Worm (Caenorhabditis elegans) whole organism, L4 larva: Measurements from ENCODE around the gene dcap-1.

Source experiments
- F10B5.3 ChIP-seq: sonication (generic microtip); optimal IDR thresholded peaks from 2 replicates; lab custom pipeline; 2016; ENCODE audit warnings: mild to moderate bottlenecking, missing genetic modification characterization, missing compliant biosample characterization
- F37D6.2 ChIP-seq: sonication (generic microtip); optimal IDR thresholded peaks from 2 replicates; lab custom pipeline; 2016; ENCODE audit warnings: mild to moderate bottlenecking, missing genetic modification characterization, missing compliant biosample characterization
- F49E8.2 ChIP-seq: sonication (generic microtip); optimal IDR thresholded peaks from 2 replicates; lab custom pipeline; 2016; ENCODE audit warnings: missing compliant biosample characterization, mild to moderate bottlenecking, missing genetic modification characterization, borderline replicate concordance
- T26A8.4 ChIP-seq: fragments of 200-800 bp; sonication (Bioruptor generic); IDR thresholded peaks from 2 replicates; pipeline ENCODE4 v1.3.6; 2022; ENCODE audit warnings: missing genetic modification characterization, missing compliant biosample characterization
- Y105C5A.15 ChIP-seq: fragments of 200-800 bp; sonication (Bioruptor generic); IDR thresholded peaks from 2 replicates; pipeline ENCODE4 v1.3.6; 2022; ENCODE audit warnings: missing genetic modification characterization, missing compliant biosample characterization
- Y48G9A.11 ChIP-seq: fragments of 200-800 bp; sonication (Bioruptor generic); IDR thresholded peaks from 2 replicates; pipeline ENCODE4 v1.3.6; 2022; ENCODE audit warnings: missing genetic modification reagents, missing genetic modification characterization, missing compliant biosample characterization
- aha-1 ChIP-seq: fragments of 150-350 bp; peaks from one replicate; lab custom pipeline; 2014; ENCODE audit warnings: missing biosample characterization, missing genetic modification characterization
- ama-1 ChIP-seq: fragments of 150-350 bp; optimal IDR thresholded peaks from 2 replicates; lab custom pipeline; 2014; ENCODE audit warnings: inconsistent platforms, mixed read lengths
- attf-4 ChIP-seq: sonication (generic microtip); optimal IDR thresholded peaks from 3 replicates; lab custom pipeline; 2017; ENCODE audit warnings: missing biosample characterization, missing genetic modification characterization
- ceh-20 ChIP-seq: fragments of 200-800 bp; sonication (Bioruptor generic); IDR thresholded peaks from 2 replicates; pipeline ENCODE4 v1.3.6; 2022; ENCODE audit warnings: missing genetic modification reagents, missing genetic modification characterization, missing compliant biosample characterization
- daf-16 ChIP-seq, 3 experiments: sonication (generic microtip); optimal IDR thresholded peaks; 2 replicates each; lab custom pipeline; 2016 to 2017; ENCODE audit warnings: missing genetic modification characterization in 3 of 3, missing genetic modification reagents in 3 of 3, mild to moderate bottlenecking in 2 of 3, missing compliant biosample characterization in 2 of 3, missing biosample characterization in 1 of 3, moderate library complexity in 1 of 3
- daf-19 ChIP-seq: fragments of 200-800 bp; sonication (Bioruptor generic); conservative IDR thresholded peaks from 2 replicates; pipeline ENCODE4 v1.3.6; 2022; ENCODE audit warnings: missing genetic modification characterization, missing compliant biosample characterization
- daf-8 ChIP-seq: fragments of 200-800 bp; sonication (Bioruptor generic); IDR thresholded peaks from 2 replicates; pipeline ENCODE4 v1.3.6; 2022; ENCODE audit warnings: missing genetic modification characterization, missing compliant biosample characterization
- dmd-6 ChIP-seq: fragments of 200-800 bp; sonication (Bioruptor generic); IDR thresholded peaks from 2 replicates; pipeline ENCODE4 v1.3.6; 2022; ENCODE audit warnings: missing genetic modification reagents, missing genetic modification characterization, missing compliant biosample characterization
- dve-1 ChIP-seq: sonication (generic microtip); optimal IDR thresholded peaks from 2 replicates; lab custom pipeline; 2017; ENCODE audit warnings: antibody characterized with exemption, mild to moderate bottlenecking, missing genetic modification characterization, missing compliant biosample characterization; ENCODE audit not compliant: insufficient read depth
- egl-27 ChIP-seq: sonication (generic microtip); optimal IDR thresholded peaks from 3 replicates; lab custom pipeline; 2017; ENCODE audit warnings: missing biosample characterization, missing genetic modification reagents, missing genetic modification characterization
- hif-1 ChIP-seq, 2 experiments: sonication (generic microtip); optimal IDR thresholded peaks; 2 replicates each; lab custom pipeline; 2016 to 2017; ENCODE audit warnings: missing compliant biosample characterization in 2 of 2, missing genetic modification characterization in 2 of 2, missing genetic modification reagents in 2 of 2, missing genotype in 2 of 2, mild to moderate bottlenecking in 1 of 2
- hlh-11 ChIP-seq: fragments of 200-800 bp; sonication (Bioruptor generic); optimal IDR thresholded peaks from 2 replicates; lab custom pipeline; 2018; ENCODE audit warnings: mild to moderate bottlenecking, missing genetic modification characterization, missing compliant biosample characterization
- hlh-30 ChIP-seq: sonication (generic microtip); optimal IDR thresholded peaks from 2 replicates; lab custom pipeline; 2017; ENCODE audit warnings: antibody characterized with exemption, mild to moderate bottlenecking, missing genetic modification characterization, missing compliant biosample characterization; ENCODE audit not compliant: insufficient read depth
- hmg-1.1 ChIP-seq: fragments of 200-800 bp; sonication (Bioruptor generic); IDR thresholded peaks from 2 replicates; pipeline ENCODE4 v1.3.6; 2022; ENCODE audit warnings: missing genetic modification reagents, missing genetic modification characterization, missing compliant biosample characterization
- lin-38 ChIP-seq: fragments of 200-800 bp; sonication (Bioruptor generic); IDR thresholded peaks from 2 replicates; pipeline ENCODE4 v1.3.6; 2022; ENCODE audit warnings: missing genetic modification reagents, missing genetic modification characterization, missing compliant biosample characterization
- lsy-2 ChIP-seq, 2 experiments: fragments of 150-350 bp in 1 of 2; sonication (generic microtip) in 1 of 2; optimal IDR thresholded peaks; 2 replicates each; lab custom pipeline; 2014 to 2017; ENCODE audit warnings: missing biosample characterization in 2 of 2, missing genetic modification characterization in 2 of 2
- mdl-1 ChIP-seq, 2 experiments: fragments of 150-350 bp in 1 of 2; sonication (generic microtip) in 1 of 2; optimal IDR thresholded peaks; 2 replicates each; lab custom pipeline; 2014 to 2017; ENCODE audit warnings: missing biosample characterization in 2 of 2, missing genetic modification characterization in 2 of 2
- mep-1 ChIP-seq: fragments of 150-350 bp; sonication (generic microtip); optimal IDR thresholded peaks from 3 replicates; lab custom pipeline; 2014; ENCODE audit warnings: missing biosample characterization, missing genetic modification characterization
- mes-2 ChIP-seq: sonication (generic microtip); optimal IDR thresholded peaks from 2 replicates; lab custom pipeline; 2016; ENCODE audit warnings: missing genotype, mild to moderate bottlenecking, missing genetic modification characterization, missing compliant biosample characterization; ENCODE audit not compliant: poor library complexity, severe bottlenecking
- nhr-102 ChIP-seq: sonication (generic microtip); optimal IDR thresholded peaks from 2 replicates; lab custom pipeline; 2016; ENCODE audit warnings: mild to moderate bottlenecking, missing genetic modification characterization, moderate library complexity, missing compliant biosample characterization
- nhr-11 ChIP-seq: fragments of 150-350 bp; optimal IDR thresholded peaks from 2 replicates; lab custom pipeline; 2014; ENCODE audit warnings: missing biosample characterization, missing genetic modification characterization
- nhr-25 ChIP-seq: sonication (generic microtip); optimal IDR thresholded peaks from 2 replicates; lab custom pipeline; 2017; ENCODE audit warnings: missing genetic modification characterization, mild to moderate bottlenecking, missing compliant biosample characterization, antibody characterized with exemption, moderate library complexity, borderline replicate concordance; ENCODE audit not compliant: insufficient read depth
- nhr-28 ChIP-seq: fragments of 150-350 bp; optimal IDR thresholded peaks from 2 replicates; lab custom pipeline; 2014; ENCODE audit warnings: missing biosample characterization, missing genetic modification characterization
- nhr-6 ChIP-seq: fragments of 150-350 bp; optimal IDR thresholded peaks from 2 replicates; lab custom pipeline; 2014; ENCODE audit warnings: missing biosample characterization, missing genetic modification characterization
- pha-4 ChIP-seq, 2 experiments: fragments of 150-350 bp in 1 of 2; fragments of 200-800 bp in 1 of 2; sonication (Bioruptor generic) in 1 of 2; IDR thresholded peaks in 1 of 2; optimal IDR thresholded peaks in 1 of 2; 2 replicates each; pipeline versions ENCODE4 v1.3.6 to Lab custom; 2014 to 2022; ENCODE audit warnings: missing genetic modification characterization in 2 of 2, missing genetic modification reagents in 2 of 2, missing biosample characterization in 1 of 2, missing compliant biosample characterization in 1 of 2
- rbr-2 ChIP-seq: sonication (generic microtip); optimal IDR thresholded peaks from 2 replicates; lab custom pipeline; 2016; ENCODE audit warnings: missing genotype, missing genetic modification characterization, missing compliant biosample characterization
- set-16 ChIP-seq: fragments of 200-800 bp; sonication (Bioruptor generic); IDR thresholded peaks from 2 replicates; pipeline ENCODE4 v1.3.6; 2022; ENCODE audit warnings: missing genetic modification reagents, missing genetic modification characterization, missing compliant biosample characterization
- spr-3 ChIP-seq: fragments of 200-800 bp; sonication (Bioruptor generic); optimal IDR thresholded peaks from 2 replicates; lab custom pipeline; 2018; ENCODE audit warnings: mild to moderate bottlenecking, missing genetic modification characterization, missing compliant biosample characterization
- tra-1 ChIP-seq: fragments of 200-800 bp; sonication (Bioruptor generic); IDR thresholded peaks from 2 replicates; pipeline ENCODE4 v1.3.6; 2022; ENCODE audit warnings: missing genetic modification reagents, missing genetic modification characterization, missing compliant biosample characterization
- unc-130 ChIP-seq: sonication (generic microtip); optimal IDR thresholded peaks from 2 replicates; lab custom pipeline; 2016; ENCODE audit warnings: missing genetic modification reagents, missing genetic modification characterization, missing compliant biosample characterization
- zip-11 ChIP-seq: fragments of 200-800 bp; sonication (Bioruptor generic); IDR thresholded peaks from 2 replicates; pipeline ENCODE4 v1.3.6; 2022; ENCODE audit warnings: missing genetic modification characterization, missing compliant biosample characterization
- ztf-7 ChIP-seq: fragments of 150-350 bp; optimal IDR thresholded peaks from 2 replicates; lab custom pipeline; 2014; ENCODE audit warnings: missing biosample characterization, missing genetic modification characterization

Gene dcap-1

ce11 chrIV:1012447-1012846 is 42.1 kb downstream of the dcap-1 start, which contains the start of gene rbm-39 (continued):
- TF ChIP-seq nhr-25 (peak; percentile 43), dve-1 (tag; lab: Kevin White, UChicago) (peak; percentile 37), hmg-1.1 (GFP tag; lab: Robert Waterston, UW) (peak; percentile 76), mes-2 (peak; percentile 94), Y48G9A.11 (GFP tag; lab: Robert Waterston, UW) (no peak), ceh-20 (GFP tag; lab: Robert Waterston, UW) (0 out of 2 replicates have a peak, but pooled peaks have one; percentile 20), mdl-1 (tag; optimal IDR thresholded peaks at IDR 0.05; lab: Kevin White, UChicago) (peak in 1 of 2 experiments; percentile 76), Y105C5A.15 (0 out of 2 replicates have a peak, but pooled peaks have one; percentile 39), T26A8.4 (GFP tag; lab: Robert Waterston, UW) (peak; percentile 63), nhr-6 (tag; lab: Kevin White, UChicago) (peak; percentile 77), daf-8 (no peak), hif-1 (tag; optimal IDR thresholded peaks at IDR 0.05; lab: Kevin White, UChicago) (peak in 1 of 2 experiments; percentile 95), rbr-2 (tag; lab: Kevin White, UChicago) (peak; percentile 75), attf-4 (tag; lab: Kevin White, UChicago) (no peak), F10B5.3 (tag; lab: Kevin White, UChicago) (peak; percentile 4), spr-3 (GFP tag; lab: Kevin White, UChicago) (peak; percentile 68), pha-4 (GFP tag; IDR thresholded peaks at IDR 0.05; lab: Robert Waterston, UW) (peak; percentile 17; the same call in 1 of the 2 replicates), pha-4 (tag; optimal IDR thresholded peaks at IDR 0.05; lab: Kevin White, UChicago) (no peak), hlh-11 (tag; lab: Kevin White, UChicago) (peak; percentile 77), daf-16 (GFP tag; optimal IDR thresholded peaks at IDR 0.05; lab: Kevin White, UChicago) (peak; percentile 21 to 53), daf-16 (tag; optimal IDR thresholded peaks at IDR 0.05; lab: Kevin White, UChicago) (peak; percentile 55), F37D6.2 (tag; lab: Kevin White, UChicago) (peak; percentile 57), daf-19 (GFP tag; lab: Robert Waterston, UW) (0 out of 2 replicates have a peak, but pooled peaks have one; percentile 39), hlh-30 (peak; percentile 90), unc-130 (GFP tag; lab: Kevin White, UChicago) (peak; percentile 76), lsy-2 (tag; optimal IDR thresholded peaks at IDR 0.05; lab: Kevin White, UChicago) (peak; percentile 58 to 91), nhr-11 (peak; percentile 55), nhr-28 (tag; lab: Kevin White, UChicago) (peak; percentile 36), zip-11 (GFP tag; lab: Robert Waterston, UW) (no peak), ztf-7 (peak; percentile 58), nhr-102 (tag; lab: Kevin White, UChicago) (peak; percentile 53), ama-1 (lab: Kevin White, UChicago) (peak; percentile 90), F49E8.2 (tag; lab: Kevin White, UChicago) (peak; percentile 4), tra-1 (GFP tag; lab: Robert Waterston, UW) (0 out of 2 replicates have a peak, but pooled peaks have one; percentile 41), dmd-6 (GFP tag; lab: Robert Waterston, UW) (peak; percentile 42), lin-38 (GFP tag; lab: Robert Waterston, UW) (peak; percentile 85), mep-1 (peak; percentile 90)

DNA sequence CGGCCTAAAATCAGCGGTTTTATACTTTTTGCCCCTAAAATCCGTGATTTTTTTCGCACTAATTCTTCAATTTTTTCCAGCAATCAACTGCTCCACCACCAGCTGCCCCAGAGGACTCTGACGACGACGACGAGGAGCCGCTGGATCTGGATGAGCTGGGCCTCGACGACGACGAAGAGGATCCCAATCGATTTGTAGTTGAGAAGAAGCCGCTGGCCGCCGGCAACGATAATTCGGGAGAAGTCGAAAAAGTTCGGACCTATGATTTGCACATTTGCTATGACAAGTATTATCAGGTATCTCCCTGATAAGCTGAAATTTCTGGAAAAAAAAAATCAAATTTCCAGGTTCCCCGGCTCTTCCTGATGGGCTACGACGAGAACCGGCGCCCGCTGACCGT is 42.8 kb downstream of the dcap-1 start:
- TF ChIP-seq aha-1 (tag; lab: Kevin White, UChicago) (peak; percentile 62), set-16 (GFP tag; lab: Robert Waterston, UW) (peak; percentile 59), egl-27 (tag; lab: Kevin White, UChicago) (no peak)
